Fruit fly (Drosophila melanogaster): ENCODE measurements around the gene PGRP-LD.
A peak's percentile ranks its signal among the peaks of the same experiment; 100 is the strongest.

Gene PGRP-LD

dm6 chr3L:5808540-5809200, 28.8 kb downstream of the PGRP-LD start (continued):
- no peak for TF ChIP-seq dimm (GFP tag; IDR thresholded peaks at IDR 0.05)

- TF ChIP-seq CG10147 (GFP tag; optimal IDR thresholded peaks at IDR 0.05) (no peak), CG11696 (GFP tag; IDR thresholded peaks at IDR 0.05) (0 out of 2 replicates have a peak, but pooled peaks have one; percentile 25), Rx (GFP tag; IDR thresholded peaks at IDR 0.05) (no peak), Sox100B (GFP tag; optimal IDR thresholded peaks at IDR 0.05) (peak; percentile 55), CG10979 (tag; optimal IDR thresholded peaks at IDR 0.05) (peak; percentile 38), hb (GFP tag; IDR thresholded peaks at IDR 0.05; ENCODE audit: partially characterized antibody) (no peak), CG6689 (GFP tag; IDR thresholded peaks at IDR 0.05) (peak; percentile 49), CG12659 (GFP tag; optimal IDR thresholded peaks at IDR 0.05) (peak; percentile 3), nmo (GFP tag; optimal IDR thresholded peaks at IDR 0.05) (peak; percentile 57), CG17829 (tag; optimal IDR thresholded peaks at IDR 0.05) (no peak), croc (GFP tag; conservative IDR thresholded peaks at IDR 0.05) (no peak), CG9932 (GFP tag; IDR thresholded peaks at IDR 0.05) (0 out of 2 replicates have a peak, but pooled peaks have one; percentile 12), row (GFP tag; IDR thresholded peaks at IDR 0.05) (peak; percentile 42; the same call in 2 of the 3 replicates), CG7556 (GFP tag; optimal IDR thresholded peaks at IDR 0.05) (peak; percentile 53), Sox102F (GFP tag; optimal IDR thresholded peaks at IDR 0.05) (peak; percentile 45), bsh (GFP tag; optimal IDR thresholded peaks at IDR 0.05) (peak in 1 of 2 experiments; percentile 29), CG9727 (GFP tag; optimal IDR thresholded peaks at IDR 0.05) (peak; percentile 39), ato (GFP tag; IDR thresholded peaks at IDR 0.05; ENCODE audit: partially characterized antibody) (no peak), CG7839 (tag; optimal IDR thresholded peaks at IDR 0.05) (peak; percentile 20), abd-A (tag; optimal IDR thresholded peaks at IDR 0.05) (no peak), grau (tag; optimal IDR thresholded peaks at IDR 0.05) (peak; percentile 18), CoRest (tag; optimal IDR thresholded peaks at IDR 0.05) (peak; percentile 41), dmrt99B (tag; optimal IDR thresholded peaks at IDR 0.05) (peak; percentile 33), CG13424 (tag; optimal IDR thresholded peaks at IDR 0.05) (peak; percentile 24), CG1233 (GFP tag; optimal IDR thresholded peaks at IDR 0.05) (peak; percentile 44), H15 (GFP tag; IDR thresholded peaks at IDR 0.05) (no peak), gem (tag; optimal IDR thresholded peaks at IDR 0.05) (peak; percentile 71), CG11504 (tag; optimal IDR thresholded peaks at IDR 0.05) (peak; percentile 64), CG18262 (tag; optimal IDR thresholded peaks at IDR 0.05) (peak; percentile 74), Mrtf (GFP tag; IDR thresholded peaks at IDR 0.05) (no peak), phol (tag; optimal IDR thresholded peaks at IDR 0.05) (peak; percentile 36), CG11695 (GFP tag; IDR thresholded peaks at IDR 0.05) (0 out of 3 replicates have a peak, but pooled peaks have one; percentile 21), Hr39 (optimal IDR thresholded peaks at IDR 0.05) (no peak), Adf1 (GFP tag; IDR thresholded peaks at IDR 0.05) (no peak), CG15269 (tag; optimal IDR thresholded peaks at IDR 0.05) (peak; percentile 30), CG2712 (tag; optimal IDR thresholded peaks at IDR 0.05) (peak; percentile 49), CG31441 (GFP tag; IDR thresholded peaks at IDR 0.05) (peak; percentile 61; the same call in 1 of the 2 replicates), CG12236 (GFP tag; optimal IDR thresholded peaks at IDR 0.05) (no peak), CG3065 (GFP tag; optimal IDR thresholded peaks at IDR 0.05) (no peak), tgo (GFP tag; IDR thresholded peaks at IDR 0.05) (peak; percentile 18; the same call in 1 of the 3 replicates), CG6854 (GFP tag; optimal IDR thresholded peaks at IDR 0.05) (peak; percentile 25), CG12299 (tag; optimal IDR thresholded peaks at IDR 0.05) (no peak), NFAT (GFP tag; IDR thresholded peaks at IDR 0.05) (no peak), CG11723 (GFP tag; optimal IDR thresholded peaks at IDR 0.05) (peak; percentile 25), lmd (GFP tag; IDR thresholded peaks at IDR 0.05) (0 out of 2 replicates have a peak, but pooled peaks have one; percentile 11), CG2678 (tag; optimal IDR thresholded peaks at IDR 0.05) (peak; percentile 71)
These were observed 29.3 kb downstream of the PGRP-LD start for dm6 chr3L:5809201-5809584.
